Fruit fly (Drosophila melanogaster): Measurements from ENCODE around the gene CG13928.
A peak's percentile ranks its signal among the peaks of the same experiment; 100 is the strongest.

CG13928 gene

DNA sequence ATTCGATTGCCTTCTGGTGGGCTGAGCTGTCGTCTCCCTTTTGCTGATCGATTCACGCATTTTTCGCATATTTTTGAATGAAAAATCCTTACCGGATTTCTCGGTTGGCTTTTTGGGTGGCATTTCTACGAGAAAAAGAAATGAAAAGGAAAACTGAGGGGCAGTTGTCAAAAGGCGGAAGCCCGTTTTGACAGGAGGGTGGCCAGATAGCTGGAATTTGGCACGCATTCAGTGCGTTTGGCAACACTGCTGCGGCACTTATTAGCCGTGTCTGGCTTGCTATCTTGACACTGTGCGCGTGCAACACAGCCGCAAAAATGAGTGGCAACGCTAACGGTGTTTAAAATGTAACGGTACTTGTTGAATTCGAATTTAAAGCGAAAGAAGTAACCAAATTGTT is 40.3 kb upstream of the CG13928 start, which contains the start of gene RpL23A:
Gene RpL23A (minus strand): TSS at position 151 of the 400 bp plus-strand sequence.
- peak; percentile 77 for TF ChIP-seq tj (GFP tag; optimal IDR thresholded peaks at IDR 0.05)
- peak; percentile 83 for TF ChIP-seq cic (GFP tag; optimal IDR thresholded peaks at IDR 0.05)
- peak; percentile 77 for TF ChIP-seq CG5204 (GFP tag; optimal IDR thresholded peaks at IDR 0.05)
- TF ChIP-seq bab1 (GFP tag; optimal IDR thresholded peaks at IDR 0.05) = peak; percentile 95
- TF ChIP-seq CG14711 (tag; optimal IDR thresholded peaks at IDR 0.05) = peak; percentile 87
- peak; percentile 91 for TF ChIP-seq pad (GFP tag; optimal IDR thresholded peaks at IDR 0.05)
- TF ChIP-seq cnc (optimal IDR thresholded peaks at IDR 0.05) = no peak
- TF ChIP-seq toe (GFP tag; optimal IDR thresholded peaks at IDR 0.05) = peak; percentile 89
- peak; percentile 90 for TF ChIP-seq CG12768 (GFP tag; optimal IDR thresholded peaks at IDR 0.05)
- peak; percentile 95 for TF ChIP-seq Hr96 (GFP tag; optimal IDR thresholded peaks at IDR 0.05)
- peak; percentile 77 for TF ChIP-seq CG33017 (tag; optimal IDR thresholded peaks at IDR 0.05)
- peak; percentile 95 for TF ChIP-seq CG11617 (GFP tag; optimal IDR thresholded peaks at IDR 0.05)
- no peak for TF ChIP-seq kay (GFP tag; ENCODE audit: borderline replicate concordance)
- TF ChIP-seq Mnt (GFP tag; optimal IDR thresholded peaks at IDR 0.05) = peak; percentile 97
- TF ChIP-seq CG7101 (tag; optimal IDR thresholded peaks at IDR 0.05) = peak; percentile 95
- peak; percentile 95 for TF ChIP-seq Crg-1 (GFP tag; optimal IDR thresholded peaks at IDR 0.05)
- peak; percentile 97 for TF ChIP-seq CG1620 (GFP tag; optimal IDR thresholded peaks at IDR 0.05)
- TF ChIP-seq CG7045 (GFP tag; optimal IDR thresholded peaks at IDR 0.05) = peak; percentile 96
- peak; percentile 94 for TF ChIP-seq Clk (GFP tag; optimal IDR thresholded peaks at IDR 0.05)
- TF ChIP-seq ovo (GFP tag; optimal IDR thresholded peaks at IDR 0.05) = peak; percentile 97

DNA sequence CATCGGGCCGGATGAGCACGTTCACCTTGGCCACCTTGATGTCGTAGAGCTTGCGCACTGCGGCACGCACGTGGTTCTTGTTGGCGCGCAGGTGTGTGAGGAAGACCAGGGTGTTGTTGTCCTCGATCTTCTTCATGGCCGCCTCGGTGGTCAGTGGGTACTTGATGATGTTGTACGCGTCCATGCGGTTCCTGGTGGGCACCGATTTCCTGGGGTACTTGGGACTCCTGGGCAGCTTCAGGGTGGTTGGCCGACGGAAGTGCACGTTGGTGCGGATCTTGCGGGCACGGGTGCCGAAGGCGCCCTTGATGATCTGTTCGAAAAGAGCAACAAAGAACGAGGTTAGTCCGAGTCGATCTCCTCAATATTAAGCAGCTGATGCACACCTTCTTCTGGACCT is 39.2 kb upstream of the CG13928 start:
- no peak for TF ChIP-seq tj (GFP tag; optimal IDR thresholded peaks at IDR 0.05)
- TF ChIP-seq Mnt (GFP tag; optimal IDR thresholded peaks at IDR 0.05) = no peak
- TF ChIP-seq Crg-1 (GFP tag; optimal IDR thresholded peaks at IDR 0.05) = no peak
- no peak for TF ChIP-seq bab1 (GFP tag; optimal IDR thresholded peaks at IDR 0.05)
- TF ChIP-seq cnc (optimal IDR thresholded peaks at IDR 0.05) = no peak
- no peak for TF ChIP-seq CG7045 (GFP tag; optimal IDR thresholded peaks at IDR 0.05)

DNA sequence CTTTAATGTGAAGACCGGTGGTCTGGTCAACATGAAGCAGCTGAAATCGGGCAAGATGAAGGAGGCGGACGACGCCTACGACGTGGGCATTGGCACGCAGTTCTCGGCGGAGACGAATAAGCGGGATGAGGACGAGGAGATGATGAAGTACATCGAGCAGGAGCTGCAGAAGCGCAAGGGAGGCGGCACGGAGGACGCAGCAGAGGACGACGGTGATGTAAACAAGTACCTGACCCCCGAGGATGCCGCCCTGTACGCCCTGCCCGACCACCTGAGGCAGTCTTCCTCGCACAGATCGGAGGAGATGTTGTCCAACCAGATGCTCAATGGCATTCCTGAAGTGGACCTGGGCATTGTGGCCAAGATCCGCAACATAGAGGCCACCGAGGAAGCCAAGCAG is 37.4 kb upstream of the CG13928 start:
- TF ChIP-seq CG14711 (tag; optimal IDR thresholded peaks at IDR 0.05) (no peak), tj (GFP tag; optimal IDR thresholded peaks at IDR 0.05) (no peak), toe (GFP tag; optimal IDR thresholded peaks at IDR 0.05) (no peak), CG1620 (GFP tag; optimal IDR thresholded peaks at IDR 0.05) (no peak), Hr96 (GFP tag; optimal IDR thresholded peaks at IDR 0.05) (no peak), cnc (optimal IDR thresholded peaks at IDR 0.05) (no peak), CG12768 (GFP tag; optimal IDR thresholded peaks at IDR 0.05) (no peak), CG7045 (GFP tag; optimal IDR thresholded peaks at IDR 0.05) (no peak), CG5204 (GFP tag; optimal IDR thresholded peaks at IDR 0.05) (no peak), cic (GFP tag; optimal IDR thresholded peaks at IDR 0.05) (no peak), CG7101 (tag; optimal IDR thresholded peaks at IDR 0.05) (no peak), Crg-1 (GFP tag; optimal IDR thresholded peaks at IDR 0.05) (no peak), CG11617 (GFP tag; optimal IDR thresholded peaks at IDR 0.05) (no peak), ovo (GFP tag; optimal IDR thresholded peaks at IDR 0.05) (no peak)

DNA sequence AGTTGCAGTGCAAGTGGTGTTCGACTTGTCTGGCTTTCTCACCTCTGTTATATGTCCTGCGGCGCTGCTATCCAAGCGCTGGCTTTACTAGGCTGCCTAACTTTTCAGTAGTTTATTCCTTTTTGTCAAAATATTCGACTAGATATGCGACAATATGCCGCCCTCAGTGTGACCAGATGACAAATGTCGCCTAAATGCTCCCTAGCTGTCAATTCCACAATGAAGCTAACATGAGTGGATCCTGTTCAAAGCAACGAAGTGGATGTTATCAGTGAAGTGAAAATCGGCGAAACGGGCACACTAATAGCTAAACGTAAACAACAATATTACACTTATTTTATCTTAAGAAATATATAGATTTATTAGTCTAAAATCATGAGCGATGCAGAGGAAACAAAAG is 36.7 kb upstream of the CG13928 start, which contains the start of the genes Srrm234 and CG7974:
Gene Srrm234 (minus strand): TSS at position 189 of the 400 bp plus-strand sequence.
Gene CG7974 (plus strand): TSS at position 263 of the 400 bp plus-strand sequence.
- TF ChIP-seq Hr96 (GFP tag; optimal IDR thresholded peaks at IDR 0.05) = no peak
- no peak for TF ChIP-seq ovo (GFP tag; optimal IDR thresholded peaks at IDR 0.05)
- TF ChIP-seq bab1 (GFP tag; optimal IDR thresholded peaks at IDR 0.05) = peak; percentile 45
- peak; percentile 1 for TF ChIP-seq CG14711 (tag; optimal IDR thresholded peaks at IDR 0.05)
- TF ChIP-seq tj (GFP tag; optimal IDR thresholded peaks at IDR 0.05) = no peak
- peak; percentile 44 for TF ChIP-seq Mnt (GFP tag; optimal IDR thresholded peaks at IDR 0.05)

DNA sequence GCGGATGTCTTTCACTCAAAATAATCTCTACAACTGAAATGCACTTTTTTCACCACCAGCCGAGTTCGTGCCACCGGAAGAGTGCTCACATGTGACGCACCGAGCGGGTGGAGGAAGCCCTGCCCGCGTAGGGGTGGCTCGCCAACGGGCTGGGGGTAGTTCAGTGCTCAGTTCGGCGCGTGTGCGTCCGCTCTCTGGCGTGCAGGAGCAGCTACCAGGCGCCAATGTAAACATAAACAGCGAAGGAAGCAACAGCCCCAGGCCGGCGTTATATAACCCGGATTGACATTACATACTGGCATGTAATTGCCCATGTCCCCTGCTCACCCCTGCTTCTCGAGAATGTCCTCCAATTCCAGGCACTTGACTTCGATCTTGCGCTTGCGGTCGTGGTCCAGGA is 36.0 kb upstream of the CG13928 start:
- TF ChIP-seq bab1 (GFP tag; optimal IDR thresholded peaks at IDR 0.05) (no peak), CG7045 (GFP tag; optimal IDR thresholded peaks at IDR 0.05) (no peak), CG14711 (tag; optimal IDR thresholded peaks at IDR 0.05) (no peak), pad (GFP tag; optimal IDR thresholded peaks at IDR 0.05) (no peak), cnc (optimal IDR thresholded peaks at IDR 0.05) (no peak), CG1620 (GFP tag; optimal IDR thresholded peaks at IDR 0.05) (no peak), tj (GFP tag; optimal IDR thresholded peaks at IDR 0.05) (no peak), CG12768 (GFP tag; optimal IDR thresholded peaks at IDR 0.05) (no peak), CG33017 (tag; optimal IDR thresholded peaks at IDR 0.05) (no peak), Mnt (GFP tag; optimal IDR thresholded peaks at IDR 0.05) (no peak), toe (GFP tag; optimal IDR thresholded peaks at IDR 0.05) (no peak), CG5204 (GFP tag; optimal IDR thresholded peaks at IDR 0.05) (no peak)

DNA sequence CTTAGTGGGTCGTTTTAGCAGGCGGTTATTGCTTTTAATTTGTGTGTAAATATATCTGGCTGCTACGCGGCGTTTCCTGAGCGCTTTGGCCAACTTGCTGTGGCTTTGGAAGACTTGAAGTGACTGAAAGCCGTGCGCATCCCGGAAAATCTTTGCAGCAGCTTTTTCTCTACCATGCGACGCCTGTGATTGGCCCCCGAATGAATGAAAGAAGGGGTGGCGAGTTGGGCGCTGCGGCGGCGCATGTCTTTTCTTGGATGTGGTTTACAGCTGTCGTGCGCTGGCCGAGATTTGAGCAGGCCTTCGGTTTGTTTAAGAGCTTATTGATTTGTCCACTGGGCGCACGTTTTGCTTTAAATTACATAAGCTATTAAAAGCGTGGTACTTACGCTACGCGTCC is 35.4 kb upstream of the CG13928 start:
- no peak for TF ChIP-seq CG11617 (GFP tag; optimal IDR thresholded peaks at IDR 0.05)
- TF ChIP-seq cic (GFP tag; optimal IDR thresholded peaks at IDR 0.05) = no peak
- TF ChIP-seq CG12768 (GFP tag; optimal IDR thresholded peaks at IDR 0.05) = no peak
- TF ChIP-seq Hr96 (GFP tag; optimal IDR thresholded peaks at IDR 0.05) = no peak
- TF ChIP-seq Clk (GFP tag; optimal IDR thresholded peaks at IDR 0.05) = no peak
- no peak for TF ChIP-seq kay (GFP tag; ENCODE audit: borderline replicate concordance)
- TF ChIP-seq ovo (GFP tag; optimal IDR thresholded peaks at IDR 0.05) = no peak
- TF ChIP-seq pad (GFP tag; optimal IDR thresholded peaks at IDR 0.05) = no peak
- no peak for TF ChIP-seq Crg-1 (GFP tag; optimal IDR thresholded peaks at IDR 0.05)
- no peak for TF ChIP-seq CG7101 (tag; optimal IDR thresholded peaks at IDR 0.05)
- no peak for TF ChIP-seq cnc (optimal IDR thresholded peaks at IDR 0.05)
- no peak for TF ChIP-seq CG14711 (tag; optimal IDR thresholded peaks at IDR 0.05)

Measured in whole organism, adult.